Worm (Caenorhabditis elegans): ENCODE measurements around the gene cyp-14A5.
"Not testable (repeated sequence)": the region's sequence is repeated elsewhere in the genome, so short reads cannot be mapped to it uniquely, and the experiment has no call there.

DNA sequence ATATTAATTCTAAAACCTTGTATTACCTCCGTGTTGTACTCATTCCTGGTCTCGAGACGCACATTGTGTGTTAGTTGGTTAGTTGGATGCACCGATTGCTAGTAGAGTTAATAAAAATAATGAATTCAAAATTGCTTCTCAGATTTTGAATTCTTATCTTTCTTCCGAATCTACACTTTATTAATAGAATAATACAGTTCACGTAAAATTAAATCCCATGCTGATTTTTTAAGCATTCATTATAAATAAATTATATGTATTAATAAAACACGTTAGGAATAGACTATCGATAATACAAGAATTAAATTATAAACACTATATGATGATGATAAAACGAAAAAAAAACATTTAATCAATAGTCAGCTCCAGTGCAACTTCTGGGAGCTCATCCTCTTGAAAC, 45.4 kb upstream of the cyp-14A5 start, which contains the start of gene ZC317.6:
- not testable (repeated sequence) for TF ChIP-seq tbx-11 (GFP tag; IDR thresholded peaks at IDR 0.05); hnd-1 (tag; optimal IDR thresholded peaks at IDR 0.05); sea-1 (GFP tag; conservative IDR thresholded peaks at IDR 0.05); ama-1 (optimal IDR thresholded peaks at IDR 0.05); pes-1 (GFP tag; IDR thresholded peaks at IDR 0.05); aly-1 (tag; optimal IDR thresholded peaks at IDR 0.05); B0310.2 (tag; optimal IDR thresholded peaks at IDR 0.05); hmbx-1 (tag; optimal IDR thresholded peaks at IDR 0.05); hmg-4 (GFP tag; optimal IDR thresholded peaks at IDR 0.05); scrt-1 (GFP tag; IDR thresholded peaks at IDR 0.05)
